Fruit fly (Drosophila melanogaster) whole organism, prepupa: ENCODE results near the gene dar1.

Experiments
- Blimp-1 ChIP-seq: fragments of 200-800 bp; sonication (Bioruptor generic); optimal IDR thresholded peaks from 3 replicates; lab custom pipeline; 2017; ENCODE audit warnings: missing biosample characterization, missing genetic modification characterization, mild to moderate bottlenecking, moderate library complexity, missing genetic modification reagents
- CG10631 ChIP-seq: fragments of 200-800 bp; sonication (Bioruptor generic); optimal IDR thresholded peaks from 2 replicates; lab custom pipeline; 2016; ENCODE audit warnings: missing biosample characterization, missing genetic modification characterization
- CG11294 ChIP-seq: fragments of 200-800 bp; sonication (Bioruptor generic); IDR thresholded peaks from 2 replicates; pipeline ENCODE4 v1.3.6; 2022; ENCODE audit warnings: missing biosample characterization, missing genetic modification characterization
- CG11902 ChIP-seq: fragments of 200-800 bp; sonication (Bioruptor generic); optimal IDR thresholded peaks from 3 replicates; lab custom pipeline; 2016; ENCODE audit warnings: missing biosample characterization, missing genetic modification characterization
- CG1621 ChIP-seq: fragments of 200-800 bp; sonication (Bioruptor generic); optimal IDR thresholded peaks from 3 replicates; lab custom pipeline; 2018; ENCODE audit warnings: missing biosample characterization, mild to moderate bottlenecking, missing genetic modification characterization
- CG16779 ChIP-seq: fragments of 200-800 bp; sonication (Bioruptor generic); optimal IDR thresholded peaks from 3 replicates; lab custom pipeline; 2017; ENCODE audit warnings: missing biosample characterization, mild to moderate bottlenecking, missing genetic modification characterization
- CG3032 ChIP-seq: fragments of 200-800 bp; optimal IDR thresholded peaks from 2 replicates; lab custom pipeline; 2019; ENCODE audit warnings: missing biosample characterization, mild to moderate bottlenecking, missing genetic modification characterization, moderate library complexity
- CG34406 ChIP-seq: fragments of 200-800 bp; sonication (Bioruptor generic); optimal IDR thresholded peaks from 3 replicates; lab custom pipeline; 2016; ENCODE audit warnings: missing biosample characterization, missing genetic modification characterization
- CG3919 ChIP-seq: fragments of 200-800 bp; sonication (Bioruptor generic); optimal IDR thresholded peaks from 3 replicates; lab custom pipeline; 2016; ENCODE audit warnings: missing biosample characterization, missing genetic modification characterization
- CG4318 ChIP-seq: fragments of 200-800 bp; sonication (Bioruptor generic); optimal IDR thresholded peaks from 3 replicates; lab custom pipeline; 2017; ENCODE audit warnings: missing biosample characterization, mild to moderate bottlenecking, missing genetic modification characterization
- CG6276 ChIP-seq: fragments of 200-800 bp; sonication (Bioruptor generic); optimal IDR thresholded peaks from 2 replicates; lab custom pipeline; 2017; ENCODE audit warnings: missing biosample characterization, mild to moderate bottlenecking, missing genetic modification characterization
- CG6792 ChIP-seq: fragments of 200-800 bp; sonication (Bioruptor generic); optimal IDR thresholded peaks from 3 replicates; lab custom pipeline; 2016; ENCODE audit warnings: missing biosample characterization, missing genetic modification characterization
- CG6854 ChIP-seq: fragments of 200-800 bp; sonication (Bioruptor generic); optimal IDR thresholded peaks from 2 replicates; lab custom pipeline; 2017; ENCODE audit warnings: missing biosample characterization, mild to moderate bottlenecking, missing genetic modification characterization
- CG7368 ChIP-seq: fragments of 200-800 bp; sonication (Bioruptor generic); optimal IDR thresholded peaks from 3 replicates; lab custom pipeline; 2016; ENCODE audit warnings: missing biosample characterization, missing genetic modification characterization
- CG9139 ChIP-seq: fragments of 200-800 bp; sonication (Bioruptor generic); optimal IDR thresholded peaks from 3 replicates; lab custom pipeline; 2017; ENCODE audit warnings: missing biosample characterization, mild to moderate bottlenecking, missing genetic modification characterization
- Eip78C ChIP-seq: fragments of 200-800 bp; sonication (Bioruptor generic); peaks from one replicate; lab custom pipeline; 2016; ENCODE audit warnings: missing biosample characterization, missing genetic modification characterization
- Eip93F ChIP-seq: fragments of 200-800 bp; sonication (Bioruptor generic); optimal IDR thresholded peaks from 2 replicates; lab custom pipeline; 2016; ENCODE audit warnings: missing biosample characterization, mild to moderate bottlenecking, missing genetic modification characterization
- Ets21C ChIP-seq: fragments of 200-800 bp; sonication (Bioruptor generic); optimal IDR thresholded peaks from 3 replicates; lab custom pipeline; 2016; ENCODE audit warnings: missing biosample characterization, missing genetic modification characterization
- Ets96B ChIP-seq: fragments of 200-800 bp; optimal IDR thresholded peaks from 2 replicates; lab custom pipeline; 2019; ENCODE audit warnings: missing biosample characterization, mild to moderate bottlenecking, missing genetic modification characterization, moderate library complexity
- Hr39 ChIP-seq: fragments of 200-800 bp; sonication (Bioruptor generic); optimal IDR thresholded peaks from 2 replicates; lab custom pipeline; 2016; ENCODE audit warnings: missing biosample characterization, missing genetic modification characterization
- Hr4 ChIP-seq: fragments of 200-800 bp; sonication (Bioruptor generic); optimal IDR thresholded peaks from 3 replicates; lab custom pipeline; 2016; ENCODE audit warnings: missing biosample characterization, missing genetic modification characterization
- Lpt ChIP-seq: fragments of 200-800 bp; sonication (Bioruptor generic); optimal IDR thresholded peaks from 3 replicates; lab custom pipeline; 2016; ENCODE audit warnings: missing biosample characterization, missing genetic modification characterization
- Met ChIP-seq: fragments of 200-800 bp; sonication (Bioruptor generic); optimal IDR thresholded peaks from 3 replicates; lab custom pipeline; 2016; ENCODE audit warnings: missing biosample characterization, missing genetic modification characterization
- OdsH ChIP-seq: fragments of 200-800 bp; sonication (Bioruptor generic); optimal IDR thresholded peaks from 3 replicates; lab custom pipeline; 2016; ENCODE audit warnings: missing biosample characterization, missing genetic modification characterization
- Smox ChIP-seq: fragments of 200-800 bp; sonication (Bioruptor generic); optimal IDR thresholded peaks from 3 replicates; lab custom pipeline; 2016; ENCODE audit warnings: missing biosample characterization, missing genetic modification characterization
- Sox102F ChIP-seq: fragments of 200-800 bp; sonication (Bioruptor generic); optimal IDR thresholded peaks from 2 replicates; lab custom pipeline; 2016; ENCODE audit warnings: missing biosample characterization, mild to moderate bottlenecking, missing genetic modification characterization
- Sox14 ChIP-seq: fragments of 200-800 bp; sonication (Bioruptor generic); optimal IDR thresholded peaks from 3 replicates; lab custom pipeline; 2016; ENCODE audit warnings: missing biosample characterization, missing genetic modification characterization
- achi ChIP-seq: fragments of 200-800 bp; sonication (Bioruptor generic); optimal IDR thresholded peaks from 3 replicates; lab custom pipeline; 2016; ENCODE audit warnings: missing biosample characterization, missing genetic modification characterization
- cyc ChIP-seq: fragments of 200-800 bp; sonication (Bioruptor generic); optimal IDR thresholded peaks from 3 replicates; lab custom pipeline; 2016; ENCODE audit warnings: missing biosample characterization, missing genetic modification characterization
- dac ChIP-seq: fragments of 200-800 bp; sonication (Bioruptor generic); optimal IDR thresholded peaks from 2 replicates; lab custom pipeline; 2017; ENCODE audit warnings: missing biosample characterization, mild to moderate bottlenecking, missing genetic modification characterization
- eg ChIP-seq: fragments of 200-800 bp; sonication (Bioruptor generic); IDR thresholded peaks from 3 replicates; pipeline ENCODE4 v1.3.6; 2022; ENCODE audit warnings: missing biosample characterization, missing genetic modification characterization
- esn ChIP-seq: fragments of 200-800 bp; sonication (Bioruptor generic); optimal IDR thresholded peaks from 2 replicates; lab custom pipeline; 2016; ENCODE audit warnings: missing biosample characterization, mild to moderate bottlenecking, missing genetic modification characterization, moderate library complexity
- fkh ChIP-seq: fragments of 200-800 bp; sonication (Bioruptor generic); optimal IDR thresholded peaks from 3 replicates; lab custom pipeline; 2017; ENCODE audit warnings: missing biosample characterization, mild to moderate bottlenecking, missing genetic modification characterization, moderate library complexity
- lz ChIP-seq: fragments of 200-800 bp; sonication (Bioruptor generic); optimal IDR thresholded peaks from 3 replicates; lab custom pipeline; 2016; ENCODE audit warnings: missing biosample characterization, missing genetic modification characterization
- net ChIP-seq: fragments of 200-800 bp; sonication (Bioruptor generic); optimal IDR thresholded peaks from 3 replicates; lab custom pipeline; 2016; ENCODE audit warnings: missing biosample characterization, missing genetic modification characterization
- ss ChIP-seq, 2 experiments: fragments of 200-800 bp; sonication (Bioruptor generic); optimal IDR thresholded peaks; 2 replicates in 1 of 2; 3 replicates in 1 of 2; lab custom pipeline; 2017 to 2018; ENCODE audit warnings: mild to moderate bottlenecking in 2 of 2, missing biosample characterization in 2 of 2, missing genetic modification characterization in 2 of 2, moderate library complexity in 1 of 2
- svp ChIP-seq: fragments of 200-800 bp; sonication (Bioruptor generic); peaks from one replicate; lab custom pipeline; 2016; ENCODE audit warnings: missing biosample characterization, missing genetic modification characterization
- topi ChIP-seq: fragments of 200-800 bp; sonication (Bioruptor generic); optimal IDR thresholded peaks from 3 replicates; lab custom pipeline; 2016; ENCODE audit warnings: missing biosample characterization, missing genetic modification characterization
- vri ChIP-seq: fragments of 200-800 bp; sonication (Bioruptor generic); optimal IDR thresholded peaks from 3 replicates; lab custom pipeline; 2016; ENCODE audit warnings: missing biosample characterization, mild to moderate bottlenecking, missing genetic modification characterization

The dar1 gene

dm6 chr3L:3656867-3657266, 30.7 kb downstream of the dar1 start (continued):
- TF ChIP-seq net (GFP tag; lab: Kevin White, UChicago) (peak; percentile 46), Smox (GFP tag; lab: Kevin White, UChicago) (no peak), cyc (GFP tag; lab: Kevin White, UChicago) (no peak), Hr39 (GFP tag; lab: Kevin White, UChicago) (peak; percentile 2), ss (GFP tag; optimal IDR thresholded peaks at IDR 0.05; lab: Kevin White, UChicago) (peak in 1 of 2 experiments; percentile 6), CG4318 (peak; percentile 73), topi (no peak), eg (peak; percentile 88), CG11294 (GFP tag; lab: Robert Waterston, UW) (no peak), Blimp-1 (GFP tag; lab: Kevin White, UChicago) (no peak), achi (GFP tag; lab: Kevin White, UChicago) (peak; percentile 56), Eip78C (GFP tag; lab: Kevin White, UChicago) (peak; percentile 83), CG11902 (GFP tag; lab: Kevin White, UChicago) (no peak), CG10631 (GFP tag; lab: Kevin White, UChicago) (peak; percentile 41), CG16779 (no peak), CG6854 (GFP tag; lab: Kevin White, UChicago) (no peak), Sox14 (peak; percentile 20), dac (GFP tag; lab: Kevin White, UChicago) (peak; percentile 73), CG3032 (peak; percentile 16), Eip93F (GFP tag; lab: Kevin White, UChicago) (no peak), CG9139 (no peak), CG6276 (peak; percentile 76), Lpt (GFP tag; lab: Kevin White, UChicago) (peak; percentile 73)
- TF ChIP-seq, all 60 proteins: peak for 29

dm6 chr3L:3657897-3658296, 31.7 kb downstream of the dar1 start:
- no peak for TF ChIP-seq CG1621 (tag; lab: Kevin White, UChicago)
- peak; percentile 25 for TF ChIP-seq Blimp-1 (GFP tag; lab: Kevin White, UChicago)
- TF ChIP-seq CG11902 (GFP tag; lab: Kevin White, UChicago): no peak
- no peak for TF ChIP-seq CG4318
- peak; percentile 66 for TF ChIP-seq svp (GFP tag; lab: Kevin White, UChicago)
- peak; percentile 22 for TF ChIP-seq Smox (GFP tag; lab: Kevin White, UChicago)
- no peak for TF ChIP-seq CG7368 (GFP tag; lab: Kevin White, UChicago)
- no peak for TF ChIP-seq CG6276
- peak; percentile 18 for TF ChIP-seq Met (GFP tag; lab: Kevin White, UChicago)
- TF ChIP-seq Hr39 (GFP tag; lab: Kevin White, UChicago): peak; percentile 19
- no peak for TF ChIP-seq fkh (GFP tag; lab: Kevin White, UChicago)
- TF ChIP-seq Ets21C (GFP tag; lab: Kevin White, UChicago): peak; percentile 0
- peak; percentile 65 for TF ChIP-seq Eip78C (GFP tag; lab: Kevin White, UChicago)
- no peak for TF ChIP-seq CG34406 (GFP tag; lab: Kevin White, UChicago)
- TF ChIP-seq vri (GFP tag; lab: Kevin White, UChicago): no peak
- peak; percentile 7 for TF ChIP-seq OdsH (GFP tag; lab: Kevin White, UChicago)
- no peak for TF ChIP-seq cyc (GFP tag; lab: Kevin White, UChicago)
- peak; percentile 24 for TF ChIP-seq esn (GFP tag; lab: Kevin White, UChicago)
- no peak for TF ChIP-seq CG9139
- TF ChIP-seq, all 60 proteins: peak for 9

DNA sequence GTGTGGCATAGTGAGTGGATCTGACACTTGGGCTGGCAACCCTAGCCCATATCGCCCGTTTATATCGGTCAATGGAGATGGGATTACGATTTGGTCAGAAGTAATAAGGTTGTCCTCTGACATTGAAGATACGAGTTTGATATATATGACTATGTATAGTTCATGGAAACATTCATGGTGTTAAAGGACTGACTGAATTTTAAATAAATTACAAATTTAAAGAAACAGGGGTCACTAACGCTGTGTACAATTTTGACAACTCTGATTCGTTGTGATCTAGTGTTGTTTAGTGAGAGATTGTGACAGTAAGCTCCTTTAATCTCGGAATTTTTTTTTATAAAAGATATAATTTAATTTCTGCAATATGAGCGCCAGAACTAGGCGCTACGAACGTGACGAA, 32.6 kb downstream of the dar1 start, which contains the start of gene CG43098:
TSS of gene CG43098 (plus strand) at position 301 of the 400 bp plus-strand sequence.
- TF ChIP-seq eg (no peak), dac (GFP tag; lab: Kevin White, UChicago) (no peak), Sox102F (GFP tag; lab: Kevin White, UChicago) (no peak), CG34406 (GFP tag; lab: Kevin White, UChicago) (no peak), CG6792 (GFP tag; lab: Kevin White, UChicago) (no peak), Hr4 (no peak), CG9139 (no peak), lz (GFP tag; lab: Kevin White, UChicago) (no peak), Blimp-1 (GFP tag; lab: Kevin White, UChicago) (no peak), Ets96B (tag; lab: Kevin White, UChicago) (no peak), CG3919 (GFP tag; lab: Kevin White, UChicago) (no peak)
